Fruit fly (Drosophila melanogaster): Measurements from ENCODE around the gene CG32795.

- TF ChIP-seq Myc (optimal IDR thresholded peaks at IDR 0.05) = no peak
- TF ChIP-seq rgr (GFP tag; optimal IDR thresholded peaks at IDR 0.05) = no peak
- no peak for TF ChIP-seq pan (optimal IDR thresholded peaks at IDR 0.05)
- no peak for TF ChIP-seq Abd-B (GFP tag; optimal IDR thresholded peaks at IDR 0.05)
- no peak for TF ChIP-seq brk (GFP tag; optimal IDR thresholded peaks at IDR 0.05)
- no peak for TF ChIP-seq Rel (GFP tag; optimal IDR thresholded peaks at IDR 0.05)
- no peak for TF ChIP-seq Rel (tag; optimal IDR thresholded peaks at IDR 0.05)
- TF ChIP-seq lola (GFP tag; optimal IDR thresholded peaks at IDR 0.05) = no peak
- no peak for TF ChIP-seq OdsH (GFP tag; optimal IDR thresholded peaks at IDR 0.05)
- no peak for TF ChIP-seq psq (GFP tag; optimal IDR thresholded peaks at IDR 0.05)
Observed at dm6 chrX:2757400-2757799, 33.0 kb downstream of the CG32795 start.
